Worm (Caenorhabditis elegans): ENCODE results near the gene ulp-4.
A peak's percentile ranks its signal among the peaks of the same experiment; 100 is the strongest.

ulp-4 gene

DNA sequence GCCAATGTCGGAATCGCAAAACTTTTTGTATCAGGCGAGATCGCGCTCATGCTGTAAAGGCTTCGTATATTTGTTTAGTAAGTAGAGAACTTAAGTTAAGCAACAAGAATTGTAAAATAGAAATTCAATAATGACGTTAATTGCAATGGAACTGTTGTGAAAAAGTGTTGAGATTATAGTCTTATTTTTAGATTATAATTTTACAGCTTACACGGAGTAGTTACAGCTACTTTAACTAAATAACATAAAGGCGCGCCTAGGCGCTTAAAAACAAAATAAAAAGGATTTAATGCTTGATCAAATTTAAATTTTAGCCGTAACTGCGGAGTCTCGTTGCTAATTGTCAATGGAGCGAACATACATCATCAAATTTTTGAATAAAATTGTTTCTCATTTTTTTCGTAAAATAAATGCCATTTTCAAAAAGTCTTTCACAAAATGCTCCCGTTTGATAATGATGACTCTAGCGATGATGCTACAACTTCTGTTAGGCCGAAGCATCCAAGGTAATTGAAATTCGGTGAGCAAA lies 32.4 kb downstream of the ulp-4 start, which contains the start of the genes emb-27 and rrf-3:
emb-27 (minus strand) TSS at position 51 of the 529 bp plus-strand sequence.
rrf-3 (plus strand) TSS at position 346 of the 529 bp plus-strand sequence.
- TF ChIP-seq ces-1 (GFP tag; optimal IDR thresholded peaks at IDR 0.05) (peak; percentile 97), lsy-2 (tag; optimal IDR thresholded peaks at IDR 0.05) (peak; percentile 71), ham-2 (GFP tag; optimal IDR thresholded peaks at IDR 0.05) (peak; percentile 68), tbx-8 (GFP tag; optimal IDR thresholded peaks at IDR 0.05) (no peak)

DNA sequence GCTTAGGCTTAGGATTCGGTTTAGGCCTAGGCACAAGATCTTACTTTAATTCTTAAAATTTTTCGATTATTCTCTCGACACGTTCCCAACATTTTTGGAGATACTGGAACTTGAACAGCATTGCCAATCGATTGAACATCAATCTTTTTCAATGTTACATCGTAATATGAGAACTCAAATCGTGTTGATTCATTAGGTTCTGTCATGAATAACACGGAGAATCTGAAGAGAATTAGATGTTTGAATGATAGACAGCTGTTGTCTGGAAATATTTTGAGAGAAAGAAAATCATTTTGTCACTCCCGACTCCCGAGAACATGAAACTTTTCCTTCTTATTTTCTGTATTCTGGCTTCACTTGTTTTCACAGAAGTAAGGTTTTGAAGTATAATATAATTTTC lies 39.5 kb downstream of the ulp-4 start, which contains the start of gene T05C12.15:
T05C12.15 (plus strand) TSS at position 301 of the 400 bp plus-strand sequence.
- no peak for TF ChIP-seq M03D4.4 (tag; optimal IDR thresholded peaks at IDR 0.05)
- TF ChIP-seq unc-62 (GFP tag; optimal IDR thresholded peaks at IDR 0.05) = no peak
- no peak for TF ChIP-seq blmp-1 (tag; optimal IDR thresholded peaks at IDR 0.05)
- TF ChIP-seq flh-1 (GFP tag; optimal IDR thresholded peaks at IDR 0.05) = no peak
- no peak for TF ChIP-seq mls-2 (tag; optimal IDR thresholded peaks at IDR 0.05)
- no peak for TF ChIP-seq bed-3 (GFP tag; optimal IDR thresholded peaks at IDR 0.05)
- no peak for TF ChIP-seq snpc-4 (tag; optimal IDR thresholded peaks at IDR 0.05)
- TF ChIP-seq mep-1 (tag; optimal IDR thresholded peaks at IDR 0.05) = no peak
- TF ChIP-seq elt-3 (tag; optimal IDR thresholded peaks at IDR 0.05) = no peak
- TF ChIP-seq elt-1 (tag; optimal IDR thresholded peaks at IDR 0.05; ENCODE audit: borderline replicate concordance, insufficient read depth) = no peak
- no peak for TF ChIP-seq mab-5 (tag; optimal IDR thresholded peaks at IDR 0.05)
- no peak for TF ChIP-seq nhr-237 (tag; optimal IDR thresholded peaks at IDR 0.05)
- no peak for TF ChIP-seq pha-4 (tag; optimal IDR thresholded peaks at IDR 0.05)
- no peak for TF ChIP-seq lin-13 (tag; optimal IDR thresholded peaks at IDR 0.05)
- no peak for TF ChIP-seq nhr-28 (tag; optimal IDR thresholded peaks at IDR 0.05)
- no peak for TF ChIP-seq ham-2 (GFP tag; optimal IDR thresholded peaks at IDR 0.05)

DNA sequence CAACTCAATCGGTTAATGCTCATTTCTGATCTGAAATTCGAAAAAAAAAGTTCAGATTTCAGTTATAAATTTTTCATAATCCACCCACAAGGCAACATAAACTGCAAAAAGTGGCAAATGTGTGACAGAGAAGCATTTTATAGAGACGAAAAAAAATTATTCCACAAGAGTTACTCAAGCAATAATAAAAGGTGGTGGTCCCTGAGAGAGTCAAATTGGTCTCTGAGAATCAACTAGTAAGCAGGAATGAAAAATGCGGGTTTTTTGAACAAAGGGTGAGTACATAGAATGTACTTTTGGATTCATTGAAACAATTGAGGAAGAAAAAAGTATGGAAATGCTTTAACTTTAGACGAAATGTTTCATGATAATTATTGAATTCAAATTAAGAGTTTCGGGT lies 40.6 kb downstream of the ulp-4 start, which contains the start of gene T05C12.11:
T05C12.11 (minus strand) TSS at position 101 of the 400 bp plus-strand sequence.
- TF ChIP-seq ceh-83 (GFP tag; optimal IDR thresholded peaks at IDR 0.05) (no peak), M03D4.4 (tag; optimal IDR thresholded peaks at IDR 0.05) (no peak), hlh-1 (tag; optimal IDR thresholded peaks at IDR 0.05) (no peak), lsy-2 (tag; optimal IDR thresholded peaks at IDR 0.05) (no peak), ceh-39 (tag; optimal IDR thresholded peaks at IDR 0.05) (no peak), lin-13 (tag; optimal IDR thresholded peaks at IDR 0.05) (no peak), zip-8 (tag; optimal IDR thresholded peaks at IDR 0.05) (no peak), elt-3 (tag; optimal IDR thresholded peaks at IDR 0.05) (no peak), mls-2 (tag; optimal IDR thresholded peaks at IDR 0.05) (no peak), tbx-8 (GFP tag; optimal IDR thresholded peaks at IDR 0.05) (no peak)

DNA sequence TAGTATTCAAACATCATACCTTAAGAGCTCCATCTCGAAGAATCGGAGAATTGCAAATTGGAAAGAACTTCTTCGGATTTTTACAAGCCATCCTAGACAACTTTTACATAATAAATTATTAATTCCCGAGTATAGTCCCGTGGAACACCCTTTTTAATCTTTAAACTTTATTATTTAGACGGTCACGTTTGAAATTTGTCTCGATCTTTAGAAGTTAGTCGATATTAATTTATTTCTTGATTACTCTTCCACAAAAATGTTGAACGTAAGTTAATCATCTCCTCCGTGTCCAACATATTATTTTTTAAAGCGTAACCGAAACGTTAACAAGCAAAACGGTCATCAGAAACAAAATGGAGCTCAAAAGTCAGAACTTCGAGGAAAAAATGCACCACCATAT lies 43.7 kb downstream of the ulp-4 start, which contains the start of the genes decr-1.3 and T05C12.1:
decr-1.3 (minus strand) TSS at position 101 of the 400 bp plus-strand sequence.
T05C12.1 (plus strand) TSS at position 232 of the 400 bp plus-strand sequence.
- TF ChIP-seq mep-1 (tag; optimal IDR thresholded peaks at IDR 0.05) (no peak), ceh-43 (GFP tag; optimal IDR thresholded peaks at IDR 0.05) (no peak), nhr-237 (tag; optimal IDR thresholded peaks at IDR 0.05) (no peak), flh-1 (GFP tag; optimal IDR thresholded peaks at IDR 0.05) (no peak), lin-13 (tag; optimal IDR thresholded peaks at IDR 0.05) (no peak), ham-2 (GFP tag; optimal IDR thresholded peaks at IDR 0.05) (no peak), nhr-76 (tag; optimal IDR thresholded peaks at IDR 0.05) (no peak), sptf-1 (tag; optimal IDR thresholded peaks at IDR 0.05) (no peak), blmp-1 (tag; optimal IDR thresholded peaks at IDR 0.05) (no peak), elt-1 (tag; optimal IDR thresholded peaks at IDR 0.05; ENCODE audit: borderline replicate concordance, insufficient read depth) (no peak), lin-32 (GFP tag; optimal IDR thresholded peaks at IDR 0.05) (no peak), mls-2 (tag; optimal IDR thresholded peaks at IDR 0.05) (no peak), cnd-1 (tag; optimal IDR thresholded peaks at IDR 0.05) (no peak), lsy-2 (tag; optimal IDR thresholded peaks at IDR 0.05) (no peak), ces-1 (GFP tag; optimal IDR thresholded peaks at IDR 0.05) (no peak), hlh-1 (tag; optimal IDR thresholded peaks at IDR 0.05) (no peak), snpc-4 (tag; optimal IDR thresholded peaks at IDR 0.05) (no peak), nhr-12 (tag; optimal IDR thresholded peaks at IDR 0.05) (no peak)

DNA sequence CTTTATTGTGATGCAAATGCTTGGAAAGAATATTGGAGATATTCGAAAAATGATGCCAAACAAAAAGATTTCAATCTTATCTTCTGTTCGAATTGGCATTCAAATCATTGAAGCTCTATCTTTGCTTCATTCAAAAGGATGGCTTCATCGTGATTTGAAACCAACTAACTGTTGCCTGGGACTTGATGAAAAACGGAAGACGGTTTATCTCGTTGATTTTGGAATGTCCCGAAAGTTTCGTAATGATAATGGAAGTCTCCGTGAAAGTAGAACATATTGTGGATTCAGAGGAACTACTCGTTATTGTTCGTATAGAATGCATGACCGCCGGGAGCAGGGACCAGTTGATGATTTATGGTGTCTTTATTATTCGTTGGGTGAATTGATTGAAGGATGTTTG lies 44.4 kb downstream of the ulp-4 start:
- TF ChIP-seq M03D4.4 (tag; optimal IDR thresholded peaks at IDR 0.05) (no peak), sptf-1 (tag; optimal IDR thresholded peaks at IDR 0.05) (no peak), nhr-237 (tag; optimal IDR thresholded peaks at IDR 0.05) (no peak), nhr-12 (tag; optimal IDR thresholded peaks at IDR 0.05) (no peak), unc-39 (tag; optimal IDR thresholded peaks at IDR 0.05) (no peak), nhr-2 (tag; optimal IDR thresholded peaks at IDR 0.05) (no peak), elt-1 (tag; optimal IDR thresholded peaks at IDR 0.05; ENCODE audit: borderline replicate concordance, insufficient read depth) (no peak), nhr-76 (tag; optimal IDR thresholded peaks at IDR 0.05) (no peak), mab-5 (tag; optimal IDR thresholded peaks at IDR 0.05) (no peak), bed-3 (GFP tag; optimal IDR thresholded peaks at IDR 0.05) (no peak)

Data from whole organism, mixed stage, embryonic.